1 fruit fly cellular context compared by ENCODE assay signal in the genomic region with DNA sequence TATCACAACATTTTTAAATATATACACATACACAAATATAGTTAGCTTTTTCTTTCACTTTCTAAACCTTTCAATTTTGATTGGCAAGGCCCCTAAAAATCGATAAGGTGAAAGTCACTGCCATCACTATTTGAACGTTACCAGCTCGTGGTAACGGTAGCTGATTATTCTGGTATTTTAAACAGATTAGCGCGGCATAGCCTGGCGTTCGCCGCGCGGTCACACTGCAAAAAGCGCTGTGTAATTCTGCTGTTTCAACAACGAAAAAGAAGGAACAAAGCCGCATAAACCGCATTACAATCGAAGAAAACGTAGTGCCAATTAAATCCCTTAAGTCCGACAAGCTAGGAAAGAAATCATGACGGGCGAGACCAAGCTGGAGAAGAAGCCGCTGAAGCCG.
A peak's percentile ranks its signal among the peaks of the same experiment; 100 is the strongest.
TF ChIP-seq lines count a peak whose summit lies in the region.

Rpn1 (plus strand) TSS at position 219 of the 400 bp plus-strand sequence.

TF ChIP-seq in whole organism, embryonic, 481 proteins besides CTCF, POLR2A, EP300 and RAD21 (continued from another document and continues in another):
- TF ChIP-seq lilli (GFP tag; optimal IDR thresholded peaks at IDR 0.05; lab: Kevin White, UChicago) (peak; percentile 45), Sry-β (GFP tag; optimal IDR thresholded peaks at IDR 0.05; lab: Kevin White, UChicago) (peak; percentile 21), luna (GFP tag; optimal IDR thresholded peaks at IDR 0.05; lab: Kevin White, UChicago) (no peak), Hand (GFP tag; optimal IDR thresholded peaks at IDR 0.05; lab: Kevin White, UChicago) (no peak), rib (GFP tag; IDR thresholded peaks at IDR 0.05; lab: Robert Waterston, UW) (no peak), YL-1 (GFP tag; optimal IDR thresholded peaks at IDR 0.05; lab: Kevin White, UChicago) (peak; percentile 53), CG17361 (GFP tag; IDR thresholded peaks at IDR 0.05; lab: Robert Waterston, UW) (no peak), CG30403 (GFP tag; optimal IDR thresholded peaks at IDR 0.05; lab: Kevin White, UChicago) (peak; percentile 16), CG12071 (GFP tag; optimal IDR thresholded peaks at IDR 0.05; lab: Kevin White, UChicago) (no peak), aop (GFP tag; IDR thresholded peaks at IDR 0.05; lab: Robert Waterston, UW) (no peak), CG8359 (GFP tag; optimal IDR thresholded peaks at IDR 0.05; lab: Kevin White, UChicago; ENCODE audit: borderline replicate concordance) (no peak), CG10267 (tag; optimal IDR thresholded peaks at IDR 0.05; lab: Kevin White, UChicago) (peak; percentile 17), gcm (GFP tag; optimal IDR thresholded peaks at IDR 0.05; lab: Kevin White, UChicago) (no peak), CG34224 (GFP tag; IDR thresholded peaks at IDR 0.05; lab: Robert Waterston, UW; ENCODE audit: partially characterized antibody) (peak; percentile 54; the same call in 2 of the 3 replicates), CG11398 (GFP tag; optimal IDR thresholded peaks at IDR 0.05; lab: Kevin White, UChicago) (no peak), seq (GFP tag; IDR thresholded peaks at IDR 0.05; lab: Robert Waterston, UW) (no peak), B-H2 (GFP tag; optimal IDR thresholded peaks at IDR 0.05; lab: Kevin White, UChicago) (no peak), CG17802 (tag; optimal IDR thresholded peaks at IDR 0.05; lab: Kevin White, UChicago) (no peak), nmo (GFP tag; optimal IDR thresholded peaks at IDR 0.05; lab: Kevin White, UChicago) (peak; percentile 33), pnt (GFP tag; optimal IDR thresholded peaks at IDR 0.05; lab: Kevin White, UChicago) (no peak), sqz (GFP tag; optimal IDR thresholded peaks at IDR 0.05; lab: Kevin White, UChicago) (no peak), vvl (GFP tag; IDR thresholded peaks at IDR 0.05; lab: Robert Waterston, UW) (no peak), CG8924 (tag; optimal IDR thresholded peaks at IDR 0.05; lab: Kevin White, UChicago) (no peak), CG14014 (GFP tag; IDR thresholded peaks at IDR 0.05; lab: Robert Waterston, UW) (no peak), fru (optimal IDR thresholded peaks at IDR 0.05; lab: Kevin White, UChicago) (no peak), CG3407 (GFP tag; optimal IDR thresholded peaks at IDR 0.05; lab: Kevin White, UChicago) (no peak), dm (GFP tag; optimal IDR thresholded peaks at IDR 0.05; lab: Kevin White, UChicago) (peak; percentile 52), CG10431 (GFP tag; optimal IDR thresholded peaks at IDR 0.05; lab: Kevin White, UChicago) (no peak), CG7786 (GFP tag; optimal IDR thresholded peaks at IDR 0.05; lab: Kevin White, UChicago) (no peak), B-H1 (GFP tag; IDR thresholded peaks at IDR 0.05; lab: Robert Waterston, UW) (no peak), Med (GFP tag; lab: Kevin White, UChicago) (peak; percentile 81), Gsc (GFP tag; IDR thresholded peaks at IDR 0.05; lab: Robert Waterston, UW) (no peak), Mes4 (GFP tag; optimal IDR thresholded peaks at IDR 0.05; lab: Kevin White, UChicago) (no peak), CG11560 (tag; IDR thresholded peaks at IDR 0.05; lab: Robert Waterston, UW) (no peak), CG2678 (tag; optimal IDR thresholded peaks at IDR 0.05; lab: Kevin White, UChicago) (no peak), CG8281 (tag; optimal IDR thresholded peaks at IDR 0.05; lab: Kevin White, UChicago) (no peak), da (GFP tag; optimal IDR thresholded peaks at IDR 0.05; lab: Kevin White, UChicago) (no peak), gsb-n (tag; optimal IDR thresholded peaks at IDR 0.05; lab: Kevin White, UChicago) (no peak), croc (GFP tag; conservative IDR thresholded peaks at IDR 0.05; lab: Robert Waterston, UW) (no peak), CG10654 (GFP tag; optimal IDR thresholded peaks at IDR 0.05; lab: Kevin White, UChicago) (no peak), CG6175 (GFP tag; IDR thresholded peaks at IDR 0.05; lab: Robert Waterston, UW) (no peak), nau (GFP tag; optimal IDR thresholded peaks at IDR 0.05; lab: Kevin White, UChicago) (no peak), CG16813 (GFP tag; IDR thresholded peaks at IDR 0.05; lab: Robert Waterston, UW; ENCODE audit: partially characterized antibody) (peak; percentile 60; the same call in 2 of the 3 replicates), CG12155 (GFP tag; optimal IDR thresholded peaks at IDR 0.05; lab: Kevin White, UChicago) (peak; percentile 9), Blimp-1 (GFP tag; optimal IDR thresholded peaks at IDR 0.05; lab: Kevin White, UChicago) (no peak), Antp (GFP tag; optimal IDR thresholded peaks at IDR 0.05; lab: Kevin White, UChicago) (peak; percentile 35), CG12769 (tag; optimal IDR thresholded peaks at IDR 0.05; lab: Kevin White, UChicago) (no peak), CG2875 (GFP tag; optimal IDR thresholded peaks at IDR 0.05; lab: Kevin White, UChicago) (no peak), CG2889 (GFP tag; IDR thresholded peaks at IDR 0.05; lab: Robert Waterston, UW) (no peak), CG14710 (tag; optimal IDR thresholded peaks at IDR 0.05; lab: Kevin White, UChicago) (peak; percentile 37), HLHmδ (GFP tag; optimal IDR thresholded peaks at IDR 0.05; lab: Kevin White, UChicago) (no peak), CG3281 (GFP tag; optimal IDR thresholded peaks at IDR 0.05; lab: Kevin White, UChicago) (no peak), gce (GFP tag; IDR thresholded peaks at IDR 0.05; lab: Robert Waterston, UW) (no peak), cg (GFP tag; optimal IDR thresholded peaks at IDR 0.05; lab: Kevin White, UChicago) (no peak), CG7839 (tag; optimal IDR thresholded peaks at IDR 0.05; lab: Kevin White, UChicago) (no peak), CG15269 (tag; optimal IDR thresholded peaks at IDR 0.05; lab: Kevin White, UChicago) (no peak), emc (GFP tag; optimal IDR thresholded peaks at IDR 0.05; lab: Kevin White, UChicago) (no peak), Aef1 (GFP tag; IDR thresholded peaks at IDR 0.05; lab: Robert Waterston, UW) (no peak), Abd-B (GFP tag; optimal IDR thresholded peaks at IDR 0.05; lab: Kevin White, UChicago) (no peak), HLH3B (GFP tag; IDR thresholded peaks at IDR 0.05; lab: Robert Waterston, UW) (no peak), NfI (GFP tag; optimal IDR thresholded peaks at IDR 0.05; lab: Kevin White, UChicago) (no peak), crp (GFP tag; optimal IDR thresholded peaks at IDR 0.05; lab: Kevin White, UChicago) (peak in 1 of 2 experiments; percentile 30), CG10979 (tag; optimal IDR thresholded peaks at IDR 0.05; lab: Kevin White, UChicago) (no peak), CG15601 (tag; optimal IDR thresholded peaks at IDR 0.05; lab: Kevin White, UChicago) (peak; percentile 43), CG11696 (GFP tag; IDR thresholded peaks at IDR 0.05; lab: Robert Waterston, UW) (no peak), Xrp1 (GFP tag; IDR thresholded peaks at IDR 0.05; lab: Robert Waterston, UW) (no peak), kah (GFP tag; optimal IDR thresholded peaks at IDR 0.05; lab: Kevin White, UChicago) (no peak), wek (GFP tag; optimal IDR thresholded peaks at IDR 0.05; lab: Kevin White, UChicago) (no peak), E2f1 (GFP tag; IDR thresholded peaks at IDR 0.05; lab: Robert Waterston, UW) (no peak), CG15073 (GFP tag; optimal IDR thresholded peaks at IDR 0.05; lab: Kevin White, UChicago) (no peak), CG2129 (GFP tag; IDR thresholded peaks at IDR 0.05; lab: Robert Waterston, UW; ENCODE audit: partially characterized antibody) (no peak), Lim3 (GFP tag; IDR thresholded peaks at IDR 0.05; lab: Robert Waterston, UW) (no peak), HmgD (GFP tag; optimal IDR thresholded peaks at IDR 0.05; lab: Kevin White, UChicago) (peak; percentile 67), btn (GFP tag; optimal IDR thresholded peaks at IDR 0.05; lab: Kevin White, UChicago) (no peak), CG6272 (GFP tag; IDR thresholded peaks at IDR 0.05; lab: Robert Waterston, UW) (no peak), disco-r (GFP tag; optimal IDR thresholded peaks at IDR 0.05; lab: Kevin White, UChicago) (no peak), bcd (GFP tag; optimal IDR thresholded peaks at IDR 0.05; lab: Kevin White, UChicago) (peak; percentile 69), Jarid2 (GFP tag; optimal IDR thresholded peaks at IDR 0.05; lab: Kevin White, UChicago) (no peak), oc (tag; optimal IDR thresholded peaks at IDR 0.05; lab: Kevin White, UChicago) (peak; percentile 85), Kr (GFP tag; optimal IDR thresholded peaks at IDR 0.05; lab: Kevin White, UChicago) (no peak), CG5953 (GFP tag; IDR thresholded peaks at IDR 0.05; lab: Robert Waterston, UW) (no peak), br (optimal IDR thresholded peaks at IDR 0.05; lab: Kevin White, UChicago) (no peak), CG12744 (GFP tag; optimal IDR thresholded peaks at IDR 0.05; lab: Kevin White, UChicago) (no peak), CG9609 (GFP tag; optimal IDR thresholded peaks at IDR 0.05; lab: Kevin White, UChicago) (peak; percentile 30), Bgb (GFP tag; IDR thresholded peaks at IDR 0.05; lab: Robert Waterston, UW; ENCODE audit: partially characterized antibody) (peak; percentile 55; the same call in 1 of the 2 replicates), Opbp (GFP tag; IDR thresholded peaks at IDR 0.05; lab: Robert Waterston, UW; ENCODE audit: partially characterized antibody) (peak; percentile 76), pum (GFP tag; optimal IDR thresholded peaks at IDR 0.05; lab: Kevin White, UChicago) (no peak), kay (GFP tag; optimal IDR thresholded peaks at IDR 0.05; lab: Kevin White, UChicago) (no peak), Ssrp (tag; optimal IDR thresholded peaks at IDR 0.05; lab: Kevin White, UChicago) (no peak), CG9797 (GFP tag; optimal IDR thresholded peaks at IDR 0.05; lab: Kevin White, UChicago) (peak; percentile 86), CG6689 (GFP tag; IDR thresholded peaks at IDR 0.05; lab: Robert Waterston, UW) (no peak), Dp (GFP tag; optimal IDR thresholded peaks at IDR 0.05; lab: Kevin White, UChicago) (peak; percentile 81), CG4617 (GFP tag; optimal IDR thresholded peaks at IDR 0.05; lab: Kevin White, UChicago; ENCODE audit: borderline replicate concordance) (peak; percentile 92), knrl (GFP tag; IDR thresholded peaks at IDR 0.05; lab: Robert Waterston, UW; ENCODE audit: partially characterized antibody) (peak; percentile 54; the same call in 2 of the 3 replicates), CG4404 (GFP tag; IDR thresholded peaks at IDR 0.05; lab: Robert Waterston, UW) (no peak), CG6765 (GFP tag; optimal IDR thresholded peaks at IDR 0.05; lab: Kevin White, UChicago) (no peak), tna (GFP tag; IDR thresholded peaks at IDR 0.05; lab: Robert Waterston, UW; ENCODE audit: partially characterized antibody) (no peak; the same call in 1 of the 2 replicates), bab2 (GFP tag; optimal IDR thresholded peaks at IDR 0.05; lab: Kevin White, UChicago) (no peak), Fer3 (tag; optimal IDR thresholded peaks at IDR 0.05; lab: Kevin White, UChicago) (no peak), lab (GFP tag; optimal IDR thresholded peaks at IDR 0.05; lab: Kevin White, UChicago) (no peak), ken (GFP tag; IDR thresholded peaks at IDR 0.05; lab: Robert Waterston, UW) (no peak), crol (GFP tag; IDR thresholded peaks at IDR 0.05; lab: Robert Waterston, UW) (no peak), stc (GFP tag; IDR thresholded peaks at IDR 0.05; lab: Robert Waterston, UW) (no peak), Hmr (GFP tag; optimal IDR thresholded peaks at IDR 0.05; lab: Kevin White, UChicago) (no peak), sc (optimal IDR thresholded peaks at IDR 0.05; lab: Kevin White, UChicago) (no peak), sc (GFP tag; optimal IDR thresholded peaks at IDR 0.05; lab: Kevin White, UChicago) (no peak), BtbVII (GFP tag; optimal IDR thresholded peaks at IDR 0.05; lab: Kevin White, UChicago) (no peak), Sox102F (GFP tag; optimal IDR thresholded peaks at IDR 0.05; lab: Kevin White, UChicago) (no peak), hbn (GFP tag; IDR thresholded peaks at IDR 0.05; lab: Robert Waterston, UW; ENCODE audit: partially characterized antibody) (no peak), CG11695 (GFP tag; IDR thresholded peaks at IDR 0.05; lab: Robert Waterston, UW) (no peak), CG14860 (GFP tag; IDR thresholded peaks at IDR 0.05; lab: Robert Waterston, UW; ENCODE audit: partially characterized antibody) (no peak), jing (GFP tag; optimal IDR thresholded peaks at IDR 0.05; lab: Kevin White, UChicago) (no peak), PHDP (tag; optimal IDR thresholded peaks at IDR 0.05; lab: Kevin White, UChicago) (no peak), org-1 (GFP tag; optimal IDR thresholded peaks at IDR 0.05; lab: Kevin White, UChicago) (no peak), otp (GFP tag; IDR thresholded peaks at IDR 0.05; lab: Robert Waterston, UW) (no peak), MBD-R2 (GFP tag; IDR thresholded peaks at IDR 0.05; lab: Robert Waterston, UW) (peak; percentile 91), Taf1 (GFP tag; IDR thresholded peaks at IDR 0.05; lab: Robert Waterston, UW) (no peak), ara (GFP tag; IDR thresholded peaks at IDR 0.05; lab: Robert Waterston, UW) (no peak), E2f2 (GFP tag; IDR thresholded peaks at IDR 0.05; lab: Robert Waterston, UW) (peak; percentile 88), CG34422 (GFP tag; IDR thresholded peaks at IDR 0.05; lab: Robert Waterston, UW) (no peak), Hr39 (optimal IDR thresholded peaks at IDR 0.05; lab: Kevin White, UChicago) (no peak), Lhr (GFP tag; optimal IDR thresholded peaks at IDR 0.05; lab: Kevin White, UChicago) (peak; percentile 71), trem (tag; optimal IDR thresholded peaks at IDR 0.05; lab: Kevin White, UChicago) (peak; percentile 26), CG16815 (GFP tag; optimal IDR thresholded peaks at IDR 0.05; lab: Kevin White, UChicago) (no peak), dimm (GFP tag; IDR thresholded peaks at IDR 0.05; lab: Robert Waterston, UW) (no peak), CG3847 (GFP tag; IDR thresholded peaks at IDR 0.05; lab: Robert Waterston, UW) (peak; percentile 43), Spps (tag; optimal IDR thresholded peaks at IDR 0.05; lab: Kevin White, UChicago) (no peak), Scr (GFP tag; IDR thresholded peaks at IDR 0.05; lab: Robert Waterston, UW; ENCODE audit: partially characterized antibody) (peak; percentile 59), CkIIα-i1 (GFP tag; IDR thresholded peaks at IDR 0.05; lab: Robert Waterston, UW) (no peak), CG6813 (GFP tag; optimal IDR thresholded peaks at IDR 0.05; lab: Kevin White, UChicago) (no peak), CG16863 (GFP tag; optimal IDR thresholded peaks at IDR 0.05; lab: Kevin White, UChicago) (no peak), CG17328 (GFP tag; IDR thresholded peaks at IDR 0.05; lab: Robert Waterston, UW) (no peak), sens (GFP tag; lab: Kevin White, UChicago) (peak; percentile 30)
